Fruit fly (Drosophila melanogaster): ENCODE results near the gene CG1958.

Gene CG1958

dm6 chrX:7293874-7294559 is 27.3 kb downstream of the CG1958 start (continued):
- TF ChIP-seq CG6765 (GFP tag; optimal IDR thresholded peaks at IDR 0.05) (peak; percentile 53), h (optimal IDR thresholded peaks at IDR 0.05) (no peak), zfh1 (GFP tag; IDR thresholded peaks at IDR 0.05) (peak; percentile 89), CG5953 (GFP tag; IDR thresholded peaks at IDR 0.05) (peak; percentile 75), ssp (GFP tag; IDR thresholded peaks at IDR 0.05) (peak; percentile 67), CG9437 (GFP tag; optimal IDR thresholded peaks at IDR 0.05) (peak; percentile 81), Hr3 (GFP tag; optimal IDR thresholded peaks at IDR 0.05) (peak; percentile 71), Hsf (GFP tag; optimal IDR thresholded peaks at IDR 0.05) (peak; percentile 70), ranshi (GFP tag; IDR thresholded peaks at IDR 0.05) (peak; percentile 71), CG1603 (tag; optimal IDR thresholded peaks at IDR 0.05) (peak; percentile 7), CG15696 (tag; optimal IDR thresholded peaks at IDR 0.05) (peak; percentile 96), CG5180 (GFP tag; optimal IDR thresholded peaks at IDR 0.05) (peak; percentile 87), ro (GFP tag; IDR thresholded peaks at IDR 0.05) (peak; percentile 73; the same call in 1 of the 2 replicates), CG12236 (GFP tag; optimal IDR thresholded peaks at IDR 0.05) (no peak), CG8924 (tag; optimal IDR thresholded peaks at IDR 0.05) (peak; percentile 96), CG7786 (GFP tag; optimal IDR thresholded peaks at IDR 0.05) (no peak), crol (GFP tag; IDR thresholded peaks at IDR 0.05) (peak; percentile 89), CG2678 (tag; optimal IDR thresholded peaks at IDR 0.05) (peak; percentile 95), CTCF (GFP tag; optimal IDR thresholded peaks at IDR 0.05) (peak; percentile 57), CG10462 (GFP tag; optimal IDR thresholded peaks at IDR 0.05) (peak; percentile 52), CG15011 (GFP tag; optimal IDR thresholded peaks at IDR 0.05) (peak; percentile 79), CG10147 (GFP tag; optimal IDR thresholded peaks at IDR 0.05) (peak; percentile 87), slbo (GFP tag; IDR thresholded peaks at IDR 0.05) (peak; percentile 32; the same call in 1 of the 2 replicates), pum (GFP tag; optimal IDR thresholded peaks at IDR 0.05) (no peak), B-H1 (GFP tag; IDR thresholded peaks at IDR 0.05) (peak; percentile 68), sqz (GFP tag; optimal IDR thresholded peaks at IDR 0.05) (peak; percentile 93), CG34224 (GFP tag; IDR thresholded peaks at IDR 0.05; ENCODE audit: partially characterized antibody) (no peak), btn (GFP tag; optimal IDR thresholded peaks at IDR 0.05) (no peak), Doc3 (GFP tag; IDR thresholded peaks at IDR 0.05; ENCODE audit: partially characterized antibody) (no peak), CG32772 (GFP tag; IDR thresholded peaks at IDR 0.05) (peak; percentile 62), sob (GFP tag; IDR thresholded peaks at IDR 0.05) (peak; percentile 71), hkb (optimal IDR thresholded peaks at IDR 0.05) (no peak), hkb (GFP tag; IDR thresholded peaks at IDR 0.05) (peak; percentile 93), CG8359 (GFP tag; optimal IDR thresholded peaks at IDR 0.05; ENCODE audit: borderline replicate concordance) (peak; percentile 83), Bteb2 (GFP tag; optimal IDR thresholded peaks at IDR 0.05) (peak; percentile 33), Mrtf (GFP tag; IDR thresholded peaks at IDR 0.05) (peak; percentile 72; the same call in 2 of the 3 replicates), pita (GFP tag; optimal IDR thresholded peaks at IDR 0.05) (no peak), Ravus (GFP tag; IDR thresholded peaks at IDR 0.05) (peak; percentile 27; the same call in 1 of the 2 replicates), Abd-B (GFP tag; optimal IDR thresholded peaks at IDR 0.05) (peak; percentile 84), Elba2 (GFP tag; optimal IDR thresholded peaks at IDR 0.05) (peak; percentile 2), CG16779 (GFP tag; IDR thresholded peaks at IDR 0.05) (no peak), pb (GFP tag; optimal IDR thresholded peaks at IDR 0.05) (no peak), inv (GFP tag; IDR thresholded peaks at IDR 0.05; ENCODE audit: partially characterized antibody) (no peak), eve (GFP tag; optimal IDR thresholded peaks at IDR 0.05) (peak in 1 of 2 experiments; percentile 96), ttk (GFP tag; IDR thresholded peaks at IDR 0.05) (peak; percentile 82), Mes4 (GFP tag; optimal IDR thresholded peaks at IDR 0.05) (no peak), gfzf (GFP tag; optimal IDR thresholded peaks at IDR 0.05) (no peak), Awh (GFP tag; IDR thresholded peaks at IDR 0.05) (peak; percentile 85), Mad (GFP tag; optimal IDR thresholded peaks at IDR 0.05) (peak; percentile 57), CG18262 (tag; optimal IDR thresholded peaks at IDR 0.05) (peak; percentile 98), CG1602 (GFP tag; optimal IDR thresholded peaks at IDR 0.05) (peak; percentile 82), row (GFP tag; IDR thresholded peaks at IDR 0.05) (peak; percentile 84)

Measured in whole organism, embryonic.